Worm (Caenorhabditis elegans) whole organism, dauer: ENCODE results near the gene ash-2.

Experiments used
- unc-62 ChIP-seq: sonication (generic microtip); optimal IDR thresholded peaks from 2 replicates; lab custom pipeline; 2017; ENCODE audit warnings: missing biosample characterization, missing genetic modification reagents, missing genetic modification characterization

The ash-2 gene

ce11 chrII:11979449-11980095 lies at the start of gene ash-2, which contains the start of gene Y17G7B.20:
Gene ash-2 (plus strand): TSS chrII:11979838.
Gene Y17G7B.20 (minus strand): TSS chrII:11979844.
- no peak for TF ChIP-seq unc-62 (GFP tag; lab: Kevin White, UChicago)

- TF ChIP-seq unc-62 (GFP tag; lab: Kevin White, UChicago): no peak
Observed at ce11 chrII:11930132-11930531, 49.5 kb upstream of the ash-2 start.

DNA sequence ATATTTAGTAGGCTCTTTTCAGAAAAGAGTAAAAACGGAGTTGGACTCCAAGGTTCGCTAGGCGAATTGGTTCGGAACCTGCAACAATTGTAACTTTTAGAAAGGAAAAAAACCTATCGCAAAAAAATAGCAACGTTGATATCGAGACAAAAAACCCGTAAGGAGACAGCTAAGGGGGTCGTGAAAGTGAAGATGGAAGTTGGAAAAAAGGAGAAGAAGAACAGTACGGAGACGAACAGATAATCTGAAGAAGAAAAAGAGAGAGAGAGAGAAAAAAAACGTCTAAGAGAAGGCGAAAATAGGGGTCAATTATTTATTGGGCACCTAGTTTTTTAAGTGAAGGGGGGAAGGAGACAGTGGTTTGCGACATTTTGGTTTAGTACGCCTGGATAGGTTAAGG lies 44.4 kb upstream of the ash-2 start, which contains the start of gene lin-29:
Gene lin-29 (minus strand): TSS at position 78 of the 400 bp plus-strand sequence.
- TF ChIP-seq unc-62 (GFP tag; lab: Kevin White, UChicago): no peak

ce11 chrII:11936393-11936792 lies 43.2 kb upstream of the ash-2 start:
- TF ChIP-seq unc-62 (GFP tag; lab: Kevin White, UChicago): no peak

ce11 chrII:11948459-11948858 lies 31.2 kb upstream of the ash-2 start, which contains the start of gene W03C9.8:
Gene W03C9.8 (plus strand): TSS chrII:11948759.
- no peak for TF ChIP-seq unc-62 (GFP tag; lab: Kevin White, UChicago)

DNA sequence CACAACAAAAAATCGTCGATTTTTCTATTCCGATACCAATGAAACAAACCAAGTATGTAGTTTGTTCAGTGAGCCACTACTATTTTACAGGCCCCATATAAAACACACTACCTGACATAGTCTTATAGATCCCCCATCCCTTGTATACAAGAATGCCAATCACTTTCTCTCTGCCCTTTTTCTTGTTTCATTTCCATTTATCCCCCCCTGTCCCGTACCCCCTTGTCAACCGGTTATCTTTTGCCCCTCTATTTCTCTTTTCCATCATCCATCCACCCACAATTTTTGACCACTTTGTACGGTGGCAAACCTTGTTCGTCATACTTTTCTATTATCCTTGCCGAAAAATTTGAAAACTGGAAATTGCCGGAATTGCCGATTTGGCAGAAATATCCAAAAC lies 26.7 kb upstream of the ash-2 start:
- no peak for TF ChIP-seq unc-62 (GFP tag; lab: Kevin White, UChicago)

- no peak for TF ChIP-seq unc-62 (GFP tag; lab: Kevin White, UChicago)
Observed at ce11 chrII:11954208-11954607, 25.4 kb upstream of the ash-2 start, which contains the start of gene W03C9.6. Gene W03C9.6 (plus strand): TSS chrII:11954508.

- TF ChIP-seq unc-62 (GFP tag; lab: Kevin White, UChicago): no peak
Observed at ce11 chrII:11954811-11955210, 24.8 kb upstream of the ash-2 start.

DNA sequence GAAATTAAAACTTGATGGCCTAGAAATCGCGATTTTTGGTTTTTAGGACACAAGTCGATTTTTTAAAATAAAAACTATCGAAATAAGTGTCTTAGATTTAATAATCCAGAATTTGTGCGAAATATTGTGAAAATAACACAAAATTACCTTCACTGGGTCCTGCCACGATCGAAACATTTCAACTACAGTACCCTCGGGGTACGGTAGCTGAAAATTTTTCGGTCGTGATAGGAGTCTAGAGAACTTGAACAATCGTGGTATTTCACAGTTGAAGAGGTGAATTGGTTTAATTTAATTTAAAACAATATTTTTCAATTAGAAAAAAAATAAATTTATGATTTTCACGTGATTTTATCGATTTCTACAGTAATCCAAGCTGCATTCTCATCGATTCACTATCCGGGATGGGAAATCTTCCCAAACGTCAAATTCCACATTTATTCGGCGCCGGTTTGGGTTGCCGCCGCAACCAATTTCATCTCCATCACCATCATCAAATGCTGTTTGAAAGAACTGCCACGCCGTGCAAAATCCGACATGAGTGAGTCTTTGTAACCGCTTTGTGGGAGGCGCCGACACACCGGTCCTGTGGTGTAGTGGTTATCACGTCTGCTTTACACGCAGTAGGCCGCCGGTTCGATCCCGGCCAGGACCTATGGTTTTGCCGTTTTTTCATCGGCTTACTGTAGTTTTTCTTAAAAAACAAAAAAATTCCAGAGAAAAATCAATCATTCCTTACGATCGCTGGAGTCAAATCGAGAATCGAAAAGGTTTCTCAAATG lies 20.7 kb upstream of the ash-2 start:
- no peak for TF ChIP-seq unc-62 (GFP tag; lab: Kevin White, UChicago)

DNA sequence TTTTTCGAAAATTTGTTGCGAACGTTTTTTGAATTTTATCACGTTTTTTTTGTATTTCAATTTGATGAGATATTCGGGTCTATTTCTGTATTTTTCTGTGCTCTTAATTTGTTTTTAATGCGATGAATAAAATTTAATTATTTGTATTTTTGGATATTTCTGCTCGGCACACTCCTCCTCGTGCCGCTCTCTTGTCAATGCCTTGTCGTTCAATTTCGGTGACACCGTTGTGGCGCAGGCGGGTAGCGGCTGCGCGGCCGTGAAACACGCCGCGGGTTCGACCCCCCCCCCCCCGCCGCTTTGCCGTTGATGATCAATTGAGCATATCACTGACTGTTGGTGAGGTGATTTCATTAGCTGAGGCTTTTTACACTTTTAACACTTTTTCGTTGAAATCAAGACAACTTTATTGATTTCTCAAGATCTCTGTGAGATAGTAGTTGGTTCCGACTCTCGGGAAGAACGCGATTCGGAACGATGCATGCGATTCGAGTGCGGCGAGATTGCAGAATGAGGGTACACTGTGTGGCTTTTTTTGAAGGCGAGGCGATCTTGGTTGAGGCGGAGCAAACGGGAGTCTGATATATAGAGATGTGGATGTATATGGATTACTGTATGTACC lies 18.9 kb upstream of the ash-2 start:
- TF ChIP-seq unc-62 (GFP tag; lab: Kevin White, UChicago): no peak

ce11 chrII:11962083-11962482 lies 17.6 kb upstream of the ash-2 start, which contains the start of the genes W03C9.1 and W03C9.2:
Gene W03C9.1 (minus strand): TSS chrII:11962128.
Gene W03C9.2 (plus strand): TSS chrII:11962368.
- no peak for TF ChIP-seq unc-62 (GFP tag; lab: Kevin White, UChicago)

DNA sequence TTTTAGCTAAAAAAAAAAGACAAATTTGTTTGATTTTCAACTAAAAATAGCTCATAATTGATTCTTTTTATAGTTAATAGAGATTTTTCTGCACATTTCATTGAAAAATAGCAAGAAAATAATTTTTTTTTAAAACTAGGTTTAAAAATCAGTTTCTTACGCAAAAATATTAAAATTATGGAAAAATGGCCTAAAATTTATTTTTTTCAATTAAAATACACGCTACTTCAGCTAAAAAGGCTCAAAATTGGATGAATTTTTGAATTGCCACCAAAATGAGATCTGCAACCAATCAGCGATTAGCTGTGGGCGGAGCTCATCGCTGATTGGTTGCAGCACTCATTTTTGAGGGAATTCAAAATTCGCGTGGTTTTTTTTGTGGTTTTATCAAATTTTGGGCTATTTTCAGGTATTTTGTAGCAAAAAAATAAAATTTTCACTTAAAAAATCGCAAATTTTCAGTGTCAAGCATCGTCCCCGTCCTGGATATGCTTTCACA lies 16.5 kb upstream of the ash-2 start:
- no peak for TF ChIP-seq unc-62 (GFP tag; lab: Kevin White, UChicago)

ce11 chrII:11964847-11965246 lies 14.8 kb upstream of the ash-2 start:
- TF ChIP-seq unc-62 (GFP tag; lab: Kevin White, UChicago): no peak

ce11 chrII:11966602-11967001 lies 13.0 kb upstream of the ash-2 start, which contains the start of gene rab-7:
Gene rab-7 (minus strand): TSS chrII:11966931.
- TF ChIP-seq unc-62 (GFP tag; lab: Kevin White, UChicago): no peak

DNA sequence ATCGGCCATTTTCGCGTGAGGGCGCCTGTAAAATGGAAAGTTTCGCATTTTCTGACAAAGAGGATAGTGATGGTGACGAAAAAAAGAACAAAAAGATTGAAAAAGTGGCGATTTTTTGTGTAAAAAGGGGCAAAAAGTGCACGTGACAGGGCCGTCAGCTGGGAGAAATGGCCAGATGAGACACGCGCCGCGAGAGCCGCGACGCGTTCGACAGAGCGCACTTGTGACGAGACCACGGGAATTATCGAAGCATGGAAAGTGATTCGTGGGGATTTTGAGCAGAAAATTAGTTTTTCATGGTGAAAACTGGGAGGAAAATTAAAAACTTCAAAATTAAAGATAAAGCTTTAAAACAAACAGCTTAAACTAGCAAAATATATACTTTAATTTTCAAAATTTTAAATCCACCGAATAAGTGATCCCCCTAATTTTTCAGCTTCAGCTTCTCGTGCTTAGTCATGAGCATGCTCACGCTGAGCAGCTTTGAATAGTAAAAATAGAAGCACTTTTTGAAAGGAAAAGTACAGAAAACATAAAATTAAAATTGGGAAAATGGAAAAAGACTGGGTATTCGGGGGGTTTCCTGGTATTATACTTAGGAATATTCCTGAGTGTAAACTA lies 12.0 kb upstream of the ash-2 start, which contains the start of gene W03C9.5:
Gene W03C9.5 (minus strand): TSS at position 38 of the 621 bp plus-strand sequence.
- TF ChIP-seq unc-62 (GFP tag; lab: Kevin White, UChicago): no peak
